Worm (Caenorhabditis elegans) whole organism, midembryonic: ENCODE results near the gene dbl-1.

ENCODE experiments used
- T22C8.4 ChIP-seq: fragments of 200-800 bp; sonication (Bioruptor generic); IDR thresholded peaks from 2 replicates; pipeline ENCODE4 v1.3.6; 2022; ENCODE audit warnings: missing genetic modification characterization, missing compliant biosample characterization
- cog-1 ChIP-seq: sonication (generic microtip); optimal IDR thresholded peaks from 2 replicates; lab custom pipeline; 2016; ENCODE audit warnings: missing genetic modification characterization, missing compliant biosample characterization

ce11 chrV:6762361-6762760 is 4.4 kb downstream of the dbl-1 start, which contains the start of gene T25F10.4:
- TF ChIP-seq T22C8.4 (GFP tag; lab: Robert Waterston, UW) (no peak), cog-1 (no peak)
